Worm (Caenorhabditis elegans) whole organism, L4 larva: ENCODE results near the gene T04C12.33.

Source experiments
- F26F4.8 ChIP-seq: fragments of 200-800 bp; sonication (Bioruptor generic); conservative IDR thresholded peaks from 2 replicates; pipeline ENCODE4 v1.3.6; 2022; ENCODE audit warnings: missing genetic modification characterization, missing compliant biosample characterization
- T20F7.1 ChIP-seq: fragments of 200-800 bp; sonication (Bioruptor generic); optimal IDR thresholded peaks from 2 replicates; lab custom pipeline; 2018; ENCODE audit warnings: mild to moderate bottlenecking, missing genetic modification characterization, missing compliant biosample characterization
- Y5F2A.4 ChIP-seq: fragments of 200-800 bp; sonication (Bioruptor generic); optimal IDR thresholded peaks from 2 replicates; lab custom pipeline; 2018; ENCODE audit warnings: mild to moderate bottlenecking, missing genetic modification characterization, missing compliant biosample characterization
- ZK337.2 ChIP-seq: fragments of 200-800 bp; sonication (Bioruptor generic); IDR thresholded peaks from 2 replicates; pipeline ENCODE4 v1.3.6; 2022; ENCODE audit warnings: missing genetic modification reagents, missing genetic modification characterization, missing compliant biosample characterization
- aha-1 ChIP-seq: fragments of 150-350 bp; peaks from one replicate; lab custom pipeline; 2014; ENCODE audit warnings: missing biosample characterization, missing genetic modification characterization
- ceh-20 ChIP-seq: fragments of 200-800 bp; sonication (Bioruptor generic); IDR thresholded peaks from 2 replicates; pipeline ENCODE4 v1.3.6; 2022; ENCODE audit warnings: missing genetic modification reagents, missing genetic modification characterization, missing compliant biosample characterization
- ceh-44 ChIP-seq: fragments of 200-800 bp; sonication (Bioruptor generic); IDR thresholded peaks from 2 replicates; pipeline ENCODE4 v1.3.6; 2022; ENCODE audit warnings: missing genetic modification reagents, missing genetic modification characterization, missing compliant biosample characterization
- ceh-62 ChIP-seq: sonication (generic microtip); optimal IDR thresholded peaks from 2 replicates; lab custom pipeline; 2017; ENCODE audit warnings: missing biosample characterization, missing genetic modification characterization
- cey-2 ChIP-seq: sonication (generic microtip); optimal IDR thresholded peaks from 3 replicates; lab custom pipeline; 2017; ENCODE audit warnings: missing genetic modification characterization, mild to moderate bottlenecking, missing compliant biosample characterization, antibody characterized with exemption, borderline replicate concordance; ENCODE audit not compliant: insufficient read depth
- ctbp-1 ChIP-seq: fragments of 200-800 bp; sonication (Bioruptor generic); IDR thresholded peaks from 2 replicates; pipeline ENCODE4 v1.3.6; 2022; ENCODE audit warnings: missing genetic modification reagents, missing genetic modification characterization, missing compliant biosample characterization
- daf-12 ChIP-seq: fragments of 150-350 bp; optimal IDR thresholded peaks from 2 replicates; lab custom pipeline; 2014; ENCODE audit warnings: missing biosample characterization, missing genetic modification reagents, missing genetic modification characterization
- daf-8 ChIP-seq: fragments of 200-800 bp; sonication (Bioruptor generic); IDR thresholded peaks from 2 replicates; pipeline ENCODE4 v1.3.6; 2022; ENCODE audit warnings: missing genetic modification characterization, missing compliant biosample characterization
- dmd-6 ChIP-seq: fragments of 200-800 bp; sonication (Bioruptor generic); IDR thresholded peaks from 2 replicates; pipeline ENCODE4 v1.3.6; 2022; ENCODE audit warnings: missing genetic modification reagents, missing genetic modification characterization, missing compliant biosample characterization
- egl-27 ChIP-seq: sonication (generic microtip); optimal IDR thresholded peaks from 3 replicates; lab custom pipeline; 2017; ENCODE audit warnings: missing biosample characterization, missing genetic modification reagents, missing genetic modification characterization
- fkh-10 ChIP-seq: fragments of 150-350 bp; optimal IDR thresholded peaks from 2 replicates; lab custom pipeline; 2014; ENCODE audit warnings: missing biosample characterization, missing genetic modification reagents, missing genetic modification characterization
- hlh-11 ChIP-seq: fragments of 200-800 bp; sonication (Bioruptor generic); optimal IDR thresholded peaks from 2 replicates; lab custom pipeline; 2018; ENCODE audit warnings: mild to moderate bottlenecking, missing genetic modification characterization, missing compliant biosample characterization
- hlh-30 ChIP-seq: sonication (generic microtip); optimal IDR thresholded peaks from 2 replicates; lab custom pipeline; 2017; ENCODE audit warnings: antibody characterized with exemption, mild to moderate bottlenecking, missing genetic modification characterization, missing compliant biosample characterization; ENCODE audit not compliant: insufficient read depth
- hmg-1.1 ChIP-seq: fragments of 200-800 bp; sonication (Bioruptor generic); IDR thresholded peaks from 2 replicates; pipeline ENCODE4 v1.3.6; 2022; ENCODE audit warnings: missing genetic modification reagents, missing genetic modification characterization, missing compliant biosample characterization
- jun-1 ChIP-seq: fragments of 150-350 bp; optimal IDR thresholded peaks from 2 replicates; lab custom pipeline; 2014; ENCODE audit warnings: missing biosample characterization, missing genetic modification reagents, missing genetic modification characterization
- lin-13 ChIP-seq: fragments of 150-350 bp; optimal IDR thresholded peaks from 2 replicates; lab custom pipeline; 2014; ENCODE audit warnings: missing biosample characterization, missing genetic modification reagents, missing genetic modification characterization
- madf-5 ChIP-seq, 2 experiments: fragments of 200-800 bp; sonication (Bioruptor generic); IDR thresholded peaks; 2 replicates each; pipeline ENCODE4 v1.3.6; 2022; ENCODE audit warnings: missing compliant biosample characterization in 2 of 2, missing genetic modification characterization in 2 of 2
- madf-9 ChIP-seq: fragments of 200-800 bp; sonication (Bioruptor generic); conservative IDR thresholded peaks from 2 replicates; pipeline ENCODE4 v1.3.6; 2022; ENCODE audit warnings: missing genetic modification reagents, missing genetic modification characterization, missing compliant biosample characterization
- mdl-1 ChIP-seq, 2 experiments: fragments of 150-350 bp in 1 of 2; sonication (generic microtip) in 1 of 2; optimal IDR thresholded peaks; 2 replicates each; lab custom pipeline; 2014 to 2017; ENCODE audit warnings: missing biosample characterization in 2 of 2, missing genetic modification characterization in 2 of 2
- mes-2 ChIP-seq: sonication (generic microtip); optimal IDR thresholded peaks from 2 replicates; lab custom pipeline; 2016; ENCODE audit warnings: missing genotype, mild to moderate bottlenecking, missing genetic modification characterization, missing compliant biosample characterization; ENCODE audit not compliant: poor library complexity, severe bottlenecking
- mxl-2 ChIP-seq: fragments of 200-800 bp; sonication (Bioruptor generic); conservative IDR thresholded peaks from 2 replicates; pipeline ENCODE4 v1.3.6; 2022; ENCODE audit warnings: missing genetic modification reagents, missing genetic modification characterization, missing compliant biosample characterization
- mxl-3 ChIP-seq: fragments of 200-800 bp; sonication (Bioruptor generic); optimal IDR thresholded peaks from 2 replicates; lab custom pipeline; 2018; ENCODE audit warnings: mild to moderate bottlenecking, missing genetic modification characterization, missing compliant biosample characterization
- nhr-11 ChIP-seq: fragments of 150-350 bp; optimal IDR thresholded peaks from 2 replicates; lab custom pipeline; 2014; ENCODE audit warnings: missing biosample characterization, missing genetic modification characterization
- nhr-111 ChIP-seq: fragments of 200-800 bp; sonication (Bioruptor generic); optimal IDR thresholded peaks from 2 replicates; lab custom pipeline; 2018; ENCODE audit warnings: mild to moderate bottlenecking, missing genetic modification characterization, missing compliant biosample characterization
- nhr-28 ChIP-seq: fragments of 150-350 bp; optimal IDR thresholded peaks from 2 replicates; lab custom pipeline; 2014; ENCODE audit warnings: missing biosample characterization, missing genetic modification characterization
- nhr-42 ChIP-seq: fragments of 200-800 bp; sonication (Bioruptor generic); IDR thresholded peaks from 2 replicates; pipeline ENCODE4 v1.3.6; 2022; ENCODE audit warnings: missing genetic modification characterization, missing compliant biosample characterization
- nhr-48 ChIP-seq: sonication (generic microtip); optimal IDR thresholded peaks from 2 replicates; lab custom pipeline; 2016; ENCODE audit warnings: mild to moderate bottlenecking, missing genetic modification characterization, missing compliant biosample characterization
- php-3 ChIP-seq: fragments of 200-800 bp; sonication (Bioruptor generic); IDR thresholded peaks from 2 replicates; pipeline ENCODE4 v1.3.6; 2022; ENCODE audit warnings: missing genetic modification reagents, missing genetic modification characterization, missing compliant biosample characterization
- pqm-1 ChIP-seq: sonication (generic microtip); optimal IDR thresholded peaks from 2 replicates; lab custom pipeline; 2017; ENCODE audit warnings: missing biosample characterization, missing genetic modification characterization
- saeg-2 ChIP-seq: fragments of 200-800 bp; sonication (Bioruptor generic); IDR thresholded peaks from 2 replicates; pipeline ENCODE4 v1.3.6; 2022; ENCODE audit warnings: missing genetic modification reagents, missing genetic modification characterization, missing compliant biosample characterization
- sdz-12 ChIP-seq: fragments of 200-800 bp; sonication (Bioruptor generic); optimal IDR thresholded peaks from 2 replicates; lab custom pipeline; 2018; ENCODE audit warnings: mild to moderate bottlenecking, missing genetic modification characterization, missing compliant biosample characterization
- snpc-4 ChIP-seq: fragments of 150-350 bp; optimal IDR thresholded peaks from 2 replicates; lab custom pipeline; 2014; ENCODE audit warnings: missing biosample characterization, missing genetic modification characterization
- tra-1 ChIP-seq: fragments of 200-800 bp; sonication (Bioruptor generic); IDR thresholded peaks from 2 replicates; pipeline ENCODE4 v1.3.6; 2022; ENCODE audit warnings: missing genetic modification reagents, missing genetic modification characterization, missing compliant biosample characterization
- unc-62 ChIP-seq, 3 experiments: fragments of 150-350 bp in 1 of 3; sonication (generic microtip); optimal IDR thresholded peaks in 2 of 3; peaks in 1 of 3; 1 replicate in 1 of 3; 2 replicates in 2 of 3; lab custom pipeline; 2014 to 2017; ENCODE audit warnings: missing biosample characterization in 3 of 3, missing genetic modification characterization in 3 of 3, missing genetic modification reagents in 3 of 3, missing genotype in 1 of 3
- zfp-3 ChIP-seq: fragments of 200-800 bp; sonication (Bioruptor generic); conservative IDR thresholded peaks from 2 replicates; pipeline ENCODE4 v1.3.6; 2022; ENCODE audit warnings: missing genetic modification reagents, missing genetic modification characterization, missing compliant biosample characterization
- ztf-11 ChIP-seq: fragments of 150-350 bp; optimal IDR thresholded peaks from 2 replicates; lab custom pipeline; 2014; ENCODE audit warnings: missing biosample characterization, missing genetic modification characterization

Gene T04C12.33

ce11 chrV:11083691-11084090, 31.7 kb downstream of the T04C12.33 start:
- TF ChIP-seq mdl-1 (tag; optimal IDR thresholded peaks at IDR 0.05; lab: Kevin White, UChicago) (peak in 1 of 2 experiments; percentile 20), zfp-3 (no peak), aha-1 (tag; lab: Kevin White, UChicago) (peak; percentile 55), mxl-3 (GFP tag; lab: Kevin White, UChicago) (peak; percentile 55), F26F4.8 (GFP tag; lab: Robert Waterston, UW) (no peak), mxl-2 (GFP tag; lab: Robert Waterston, UW) (no peak), ceh-44 (GFP tag; lab: Robert Waterston, UW) (no peak), unc-62 (GFP tag; optimal IDR thresholded peaks at IDR 0.05 in 1 of 2; lab: Kevin White, UChicago) (peak in 1 of 2 experiments; percentile 45), unc-62 (tag; optimal IDR thresholded peaks at IDR 0.05; lab: Kevin White, UChicago) (no peak), daf-8 (GFP tag; lab: Robert Waterston, UW) (no peak), fkh-10 (no peak), snpc-4 (tag; lab: Kevin White, UChicago) (no peak), nhr-11 (tag; lab: Kevin White, UChicago) (peak; percentile 66), mes-2 (tag; lab: Kevin White, UChicago) (peak; percentile 24), hlh-11 (tag; lab: Kevin White, UChicago) (peak; percentile 43), hlh-30 (tag; lab: Kevin White, UChicago) (peak; percentile 33)

- TF ChIP-seq hlh-30 (tag; lab: Kevin White, UChicago) (peak; percentile 4), madf-5 (GFP tag; IDR thresholded peaks at IDR 0.05; lab: Robert Waterston, UW) (no peak), tra-1 (GFP tag; lab: Robert Waterston, UW) (peak; percentile 74), ceh-20 (peak; percentile 64; the same call in 1 of the 2 replicates), ceh-44 (GFP tag; lab: Robert Waterston, UW) (no peak), ceh-62 (tag; lab: Kevin White, UChicago) (no peak), pqm-1 (tag; lab: Kevin White, UChicago) (peak; percentile 54), php-3 (GFP tag; lab: Robert Waterston, UW) (peak; percentile 33; the same call in 1 of the 2 replicates), lin-13 (no peak), hlh-11 (tag; lab: Kevin White, UChicago) (peak; percentile 36), ZK337.2 (no peak), saeg-2 (GFP tag; lab: Robert Waterston, UW) (no peak), aha-1 (tag; lab: Kevin White, UChicago) (peak; percentile 55), nhr-48 (peak; percentile 0), madf-9 (GFP tag; lab: Robert Waterston, UW) (no peak), nhr-111 (no peak), nhr-42 (GFP tag; lab: Robert Waterston, UW) (no peak), nhr-28 (tag; lab: Kevin White, UChicago) (peak; percentile 61), ztf-11 (tag; lab: Kevin White, UChicago) (no peak), dmd-6 (GFP tag; lab: Robert Waterston, UW) (peak; percentile 58), cey-2 (peak; percentile 73), mdl-1 (tag; optimal IDR thresholded peaks at IDR 0.05; lab: Kevin White, UChicago) (peak in 1 of 2 experiments; percentile 15), sdz-12 (GFP tag; lab: Kevin White, UChicago) (no peak), ctbp-1 (GFP tag; lab: Robert Waterston, UW) (no peak), T20F7.1 (GFP tag; lab: Kevin White, UChicago) (peak; percentile 25), jun-1 (tag; lab: Kevin White, UChicago) (no peak), egl-27 (tag; lab: Kevin White, UChicago) (no peak), Y5F2A.4 (GFP tag; lab: Kevin White, UChicago) (no peak), daf-12 (tag; lab: Kevin White, UChicago) (no peak), snpc-4 (tag; lab: Kevin White, UChicago) (no peak), hmg-1.1 (no peak)
Measured at ce11 chrV:11087119-11087518, 35.1 kb downstream of the T04C12.33 start.
